Worm (Caenorhabditis elegans) whole organism, L4/young adult: ENCODE measurements around the gene clec-215.

Experiments used
- dao-5 ChIP-seq: sonication (generic microtip); optimal IDR thresholded peaks from 2 replicates; lab custom pipeline; 2016; ENCODE audit warnings: missing genotype, missing genetic modification characterization, moderate library complexity, missing compliant biosample characterization
- him-1 ChIP-seq: sonication (generic microtip); optimal IDR thresholded peaks from 2 replicates; lab custom pipeline; 2016; ENCODE audit warnings: missing genotype, missing genetic modification reagents, missing genetic modification characterization, missing compliant biosample characterization

DNA sequence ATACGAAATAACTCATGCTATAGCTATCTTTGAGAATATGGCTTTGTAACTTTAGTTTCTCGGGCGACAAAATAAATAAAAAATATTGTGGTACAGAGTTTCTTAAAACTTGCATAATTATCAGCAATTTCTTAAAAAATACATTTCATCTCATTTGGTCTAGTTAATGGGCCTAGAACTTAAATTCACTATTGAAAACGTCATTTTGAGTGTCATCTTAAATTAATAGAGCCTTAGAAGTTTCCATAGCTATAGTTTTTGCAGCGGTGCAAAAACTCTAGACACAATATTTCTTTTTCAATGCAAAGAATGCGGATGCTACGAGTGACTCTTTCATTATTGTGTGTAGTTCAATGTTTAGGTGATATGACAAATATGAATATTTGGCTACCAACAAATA is at the start of gene clec-215:
- TF ChIP-seq him-1 (tag; lab: Kevin White, UChicago) = no peak
- no peak for TF ChIP-seq dao-5 (tag; lab: Kevin White, UChicago)
